Worm (Caenorhabditis elegans) whole organism, L1 larva: ENCODE data around the gene cnc-9.
A peak's percentile ranks its signal among the peaks of the same experiment; 100 is the strongest.

Source experiments
- C16A3.4 ChIP-seq: fragments of 150-350 bp; optimal IDR thresholded peaks from 2 replicates; lab custom pipeline; 2014; ENCODE audit warnings: missing biosample characterization, missing genetic modification characterization
- Y116A8C.19 ChIP-seq: sonication (generic microtip); optimal IDR thresholded peaks from 2 replicates; lab custom pipeline; 2016; ENCODE audit warnings: missing compliant biosample characterization, missing genetic modification characterization, borderline replicate concordance
- aha-1 ChIP-seq: fragments of 150-350 bp; optimal IDR thresholded peaks from 2 replicates; lab custom pipeline; 2014; ENCODE audit warnings: missing biosample characterization, missing genetic modification characterization
- alr-1 ChIP-seq: fragments of 200-800 bp; sonication (Bioruptor generic); optimal IDR thresholded peaks from 2 replicates; lab custom pipeline; 2018; ENCODE audit warnings: borderline replicate concordance, mild to moderate bottlenecking, missing genetic modification characterization, missing compliant biosample characterization
- ama-1 ChIP-seq: fragments of 150-350 bp; optimal IDR thresholded peaks from 2 replicates; lab custom pipeline; 2014
- blmp-1 ChIP-seq: fragments of 150-350 bp; optimal IDR thresholded peaks from 2 replicates; lab custom pipeline; 2014; ENCODE audit warnings: missing biosample characterization, missing genetic modification characterization
- ceh-63 ChIP-seq: fragments of 200-800 bp; sonication (Bioruptor generic); optimal IDR thresholded peaks from 2 replicates; lab custom pipeline; 2018; ENCODE audit warnings: mild to moderate bottlenecking, missing genetic modification characterization, missing compliant biosample characterization
- ceh-8 ChIP-seq: fragments of 200-800 bp; sonication (Bioruptor generic); optimal IDR thresholded peaks from 2 replicates; lab custom pipeline; 2018; ENCODE audit warnings: mild to moderate bottlenecking, missing genetic modification characterization, moderate library complexity, missing compliant biosample characterization
- ceh-88 ChIP-seq: fragments of 200-800 bp; sonication (Bioruptor generic); IDR thresholded peaks from 2 replicates; pipeline ENCODE4 v1.3.6; 2022; ENCODE audit warnings: missing genetic modification characterization, missing compliant biosample characterization
- dpl-1 ChIP-seq, 3 experiments: fragments of 150-350 bp in 2 of 3; sonication (generic microtip) in 1 of 3; optimal IDR thresholded peaks; 2 replicates each; lab custom pipeline; 2014 to 2017; ENCODE audit warnings: missing biosample characterization in 3 of 3, missing genetic modification characterization in 3 of 3, missing genetic modification reagents in 3 of 3
- efl-1 ChIP-seq, 4 experiments: fragments of 150-350 bp; optimal IDR thresholded peaks in 3 of 4; peaks in 1 of 4; 1 replicate in 1 of 4; 2 replicates in 3 of 4; lab custom pipeline; 2014; ENCODE audit warnings: missing biosample characterization in 2 of 4, missing genetic modification characterization in 2 of 4, missing genetic modification reagents in 2 of 4
- efl-3 ChIP-seq: fragments of 200-800 bp; sonication (Bioruptor generic); optimal IDR thresholded peaks from 2 replicates; lab custom pipeline; 2018; ENCODE audit warnings: mild to moderate bottlenecking, missing genetic modification characterization, missing compliant biosample characterization
- elt-3 ChIP-seq, 6 experiments: fragments of 150-350 bp in 1 of 6; sonication (generic microtip); optimal IDR thresholded peaks; 2 replicates each; lab custom pipeline; 2017 to 2018; ENCODE audit warnings: missing biosample characterization in 6 of 6, missing genetic modification characterization in 6 of 6, inconsistent platforms in 1 of 6
- fkh-10 ChIP-seq: sonication (generic microtip); optimal IDR thresholded peaks from 2 replicates; lab custom pipeline; 2017; ENCODE audit warnings: missing biosample characterization, missing genetic modification reagents, missing genetic modification characterization
- fkh-8 ChIP-seq: sonication (generic microtip); optimal IDR thresholded peaks from 2 replicates; lab custom pipeline; 2016; ENCODE audit warnings: mild to moderate bottlenecking, missing genetic modification characterization, missing compliant biosample characterization
- fos-1 ChIP-seq: fragments of 150-350 bp; optimal IDR thresholded peaks from 2 replicates; lab custom pipeline; 2014; ENCODE audit warnings: missing biosample characterization, missing genetic modification characterization
- grh-1 ChIP-seq: fragments of 200-800 bp; sonication (Bioruptor generic); IDR thresholded peaks from 2 replicates; pipeline ENCODE4 v1.3.6; 2022; ENCODE audit warnings: missing genetic modification reagents, missing genetic modification characterization, missing compliant biosample characterization
- hlh-17 ChIP-seq: fragments of 200-800 bp; sonication (Bioruptor generic); optimal IDR thresholded peaks from 2 replicates; lab custom pipeline; 2018; ENCODE audit warnings: missing genetic modification characterization, mild to moderate bottlenecking, missing compliant biosample characterization, moderate library complexity, borderline replicate concordance
- hlh-4 ChIP-seq: sonication (generic microtip); optimal IDR thresholded peaks from 2 replicates; lab custom pipeline; 2016; ENCODE audit warnings: mild to moderate bottlenecking, missing genetic modification characterization, missing compliant biosample characterization
- jun-1 ChIP-seq: fragments of 150-350 bp; optimal IDR thresholded peaks from 2 replicates; lab custom pipeline; 2014; ENCODE audit warnings: missing biosample characterization, missing genetic modification reagents, missing genetic modification characterization
- lin-14 ChIP-seq: fragments of 200-800 bp; sonication (Bioruptor generic); optimal IDR thresholded peaks from 2 replicates; lab custom pipeline; 2018; ENCODE audit warnings: mild to moderate bottlenecking, missing genetic modification characterization, moderate library complexity, missing compliant biosample characterization
- lin-35 ChIP-seq, 2 experiments: fragments of 150-350 bp; optimal IDR thresholded peaks; 2 replicates each; lab custom pipeline; 2014; ENCODE audit warnings: missing biosample characterization in 2 of 2, missing genetic modification characterization in 2 of 2, missing genetic modification reagents in 2 of 2
- lir-3 ChIP-seq: sonication (generic microtip); optimal IDR thresholded peaks from 2 replicates; lab custom pipeline; 2016; ENCODE audit warnings: mild to moderate bottlenecking, missing genetic modification characterization, moderate library complexity, missing compliant biosample characterization; ENCODE audit not compliant: poor library complexity
- lsy-2 ChIP-seq, 2 experiments: fragments of 150-350 bp; optimal IDR thresholded peaks; 2 replicates each; lab custom pipeline; 2014; ENCODE audit warnings: missing biosample characterization in 2 of 2, missing genetic modification characterization in 2 of 2
- mdl-1 ChIP-seq, 2 experiments: fragments of 150-350 bp; optimal IDR thresholded peaks; 2 replicates each; lab custom pipeline; 2014 to 2017; ENCODE audit warnings: missing biosample characterization in 2 of 2, missing genetic modification characterization in 2 of 2, inconsistent platforms in 1 of 2
- nhr-19 ChIP-seq: fragments of 200-800 bp; sonication (Bioruptor generic); conservative IDR thresholded peaks from 2 replicates; pipeline ENCODE4 v1.3.6; 2022; ENCODE audit warnings: missing genetic modification characterization, missing compliant biosample characterization
- nhr-20 ChIP-seq: sonication (generic microtip); optimal IDR thresholded peaks from 2 replicates; lab custom pipeline; 2016; ENCODE audit warnings: mild to moderate bottlenecking, missing genetic modification characterization, missing compliant biosample characterization
- nhr-237 ChIP-seq: fragments of 150-350 bp; optimal IDR thresholded peaks from 2 replicates; lab custom pipeline; 2014; ENCODE audit warnings: missing biosample characterization, missing genetic modification characterization
- nhr-47 ChIP-seq: sonication (generic microtip); optimal IDR thresholded peaks from 2 replicates; lab custom pipeline; 2016; ENCODE audit warnings: mild to moderate bottlenecking, missing genetic modification characterization, moderate library complexity, missing compliant biosample characterization
- nhr-71 ChIP-seq: sonication (generic microtip); optimal IDR thresholded peaks from 2 replicates; lab custom pipeline; 2016; ENCODE audit warnings: mild to moderate bottlenecking, missing genetic modification characterization, moderate library complexity, missing compliant biosample characterization
- nhr-76 ChIP-seq: sonication (generic microtip); optimal IDR thresholded peaks from 2 replicates; lab custom pipeline; 2017; ENCODE audit warnings: missing biosample characterization, missing genetic modification characterization
- nhr-84 ChIP-seq: sonication (generic microtip); optimal IDR thresholded peaks from 2 replicates; lab custom pipeline; 2017; ENCODE audit warnings: missing biosample characterization, missing genetic modification characterization
- nhr-85 ChIP-seq: sonication (generic microtip); peaks from one replicate; lab custom pipeline; 2016; ENCODE audit warnings: missing genetic modification characterization, inconsistent platforms, missing compliant biosample characterization
- nhr-90 ChIP-seq: sonication (generic microtip); optimal IDR thresholded peaks from 2 replicates; lab custom pipeline; 2016; ENCODE audit warnings: mild to moderate bottlenecking, missing genetic modification characterization, missing compliant biosample characterization; ENCODE audit not compliant: poor library complexity
- pag-3 ChIP-seq: sonication (generic microtip); optimal IDR thresholded peaks from 2 replicates; lab custom pipeline; 2017; ENCODE audit warnings: missing genetic modification characterization, mild to moderate bottlenecking, missing compliant biosample characterization, antibody characterized with exemption, borderline replicate concordance; ENCODE audit not compliant: insufficient read depth
- skn-1 ChIP-seq: fragments of 150-350 bp; optimal IDR thresholded peaks from 2 replicates; lab custom pipeline; 2014; ENCODE audit warnings: missing biosample characterization, missing genetic modification characterization
- snpc-4 ChIP-seq: fragments of 150-350 bp; optimal IDR thresholded peaks from 2 replicates; lab custom pipeline; 2014; ENCODE audit warnings: missing biosample characterization, missing genetic modification characterization
- snu-23 ChIP-seq: sonication (generic microtip); optimal IDR thresholded peaks from 2 replicates; lab custom pipeline; 2016; ENCODE audit warnings: missing genetic modification characterization, missing compliant biosample characterization
- sox-4 ChIP-seq: sonication (generic microtip); optimal IDR thresholded peaks from 2 replicates; lab custom pipeline; 2016; ENCODE audit warnings: missing genetic modification characterization, missing compliant biosample characterization
- sptf-1 ChIP-seq: fragments of 150-350 bp; optimal IDR thresholded peaks from 2 replicates; lab custom pipeline; 2014; ENCODE audit warnings: missing biosample characterization, missing genetic modification characterization
- swsn-7 ChIP-seq: sonication (generic microtip); optimal IDR thresholded peaks from 2 replicates; lab custom pipeline; 2016; ENCODE audit warnings: missing genetic modification characterization, missing compliant biosample characterization
- tbx-2 ChIP-seq: sonication (generic microtip); optimal IDR thresholded peaks from 2 replicates; lab custom pipeline; 2016; ENCODE audit warnings: missing genetic modification characterization, missing compliant biosample characterization
- tlp-1 ChIP-seq: fragments of 150-350 bp; optimal IDR thresholded peaks from 2 replicates; lab custom pipeline; 2014; ENCODE audit warnings: missing biosample characterization, missing genetic modification characterization
- unc-130 ChIP-seq: fragments of 150-350 bp; optimal IDR thresholded peaks from 2 replicates; lab custom pipeline; 2017; ENCODE audit warnings: missing biosample characterization, missing genetic modification characterization, inconsistent platforms
- unc-30 ChIP-seq: sonication (generic microtip); optimal IDR thresholded peaks from 2 replicates; lab custom pipeline; 2017; ENCODE audit warnings: missing biosample characterization, missing genetic modification characterization
- unc-62 ChIP-seq: fragments of 150-350 bp; optimal IDR thresholded peaks from 2 replicates; lab custom pipeline; 2014; ENCODE audit warnings: missing biosample characterization, missing genetic modification reagents, missing genetic modification characterization
- vab-15 ChIP-seq: sonication (generic microtip); optimal IDR thresholded peaks from 2 replicates; lab custom pipeline; 2017; ENCODE audit warnings: missing genotype, mild to moderate bottlenecking, missing genetic modification characterization, missing compliant biosample characterization
- ztf-11 ChIP-seq, 2 experiments: sonication (generic microtip); optimal IDR thresholded peaks; 2 replicates each; lab custom pipeline; 2016 to 2017; ENCODE audit warnings: missing genetic modification characterization in 2 of 2, missing biosample characterization in 1 of 2, missing compliant biosample characterization in 1 of 2
- ztf-4 ChIP-seq: fragments of 150-350 bp; optimal IDR thresholded peaks from 2 replicates; lab custom pipeline; 2014; ENCODE audit warnings: missing biosample characterization, missing genetic modification characterization

cnc-9 gene

DNA sequence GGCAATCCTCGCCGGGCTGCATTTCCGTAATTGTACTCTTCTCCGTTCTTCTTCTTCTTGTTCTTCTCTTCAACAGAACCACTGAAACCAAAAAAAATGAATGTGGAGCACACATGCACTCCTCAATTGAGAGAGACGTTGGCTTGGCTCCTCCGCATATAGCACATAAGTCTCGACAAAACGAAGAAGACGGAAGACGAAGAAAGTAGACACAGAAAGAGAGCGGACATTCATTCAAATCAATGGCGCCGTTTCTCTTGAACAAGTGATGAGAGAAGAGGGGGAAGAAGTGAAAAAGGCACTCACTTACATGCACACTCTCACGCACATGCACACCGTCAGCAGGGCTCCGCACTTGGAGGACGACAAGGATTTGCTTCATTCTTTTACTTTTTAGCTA, 37.5 kb upstream of the cnc-9 start, which contains the start of gene F25E5.9 (continued):
- TF ChIP-seq nhr-47 (no peak), nhr-20 (tag; lab: Kevin White, UChicago) (no peak), unc-130 (tag; lab: Kevin White, UChicago) (no peak), fkh-8 (tag; lab: Kevin White, UChicago) (peak; percentile 29), ztf-11 (tag; optimal IDR thresholded peaks at IDR 0.05; lab: Kevin White, UChicago) (no peak), sox-4 (tag; lab: Kevin White, UChicago) (no peak), lsy-2 (tag; optimal IDR thresholded peaks at IDR 0.05; lab: Kevin White, UChicago) (peak in 1 of 2 experiments; percentile 27), efl-3 (GFP tag; lab: Kevin White, UChicago) (no peak), lir-3 (tag; lab: Kevin White, UChicago) (no peak), tlp-1 (tag; lab: Kevin White, UChicago) (no peak), nhr-85 (tag; lab: Kevin White, UChicago) (no peak), nhr-71 (tag; lab: Kevin White, UChicago) (no peak), nhr-76 (tag; lab: Kevin White, UChicago) (no peak), unc-30 (tag; lab: Kevin White, UChicago) (no peak), ceh-63 (no peak), nhr-237 (no peak), grh-1 (GFP tag; lab: Robert Waterston, UW) (no peak)

DNA sequence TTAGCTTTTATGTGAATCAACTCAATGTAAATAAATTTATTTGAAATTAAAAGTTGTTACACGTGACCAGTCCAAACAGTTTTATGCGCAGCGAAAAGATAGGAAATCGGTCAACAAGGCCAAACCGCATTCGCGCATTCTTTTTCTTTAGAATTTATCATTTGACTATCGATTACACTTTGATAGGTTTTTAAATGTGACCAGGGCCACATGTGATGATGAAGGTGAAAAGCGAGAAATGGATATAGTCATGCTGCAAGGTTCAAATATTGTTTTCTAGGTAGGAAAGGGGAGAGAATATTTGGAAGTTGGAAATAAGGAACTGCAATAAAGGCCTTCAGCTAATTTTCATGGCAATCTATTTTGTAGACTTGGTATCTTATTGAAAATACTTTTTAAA, 36.9 kb upstream of the cnc-9 start:
- TF ChIP-seq hlh-4 (tag; lab: Kevin White, UChicago): no peak
- peak; percentile 72 for TF ChIP-seq unc-130 (tag; lab: Kevin White, UChicago)
- TF ChIP-seq sptf-1: no peak
- no peak for TF ChIP-seq ceh-8
- TF ChIP-seq fos-1: no peak
- peak; percentile 87 for TF ChIP-seq ama-1
- TF ChIP-seq grh-1 (GFP tag; lab: Robert Waterston, UW): peak; percentile 64
- peak; percentile 32 for TF ChIP-seq C16A3.4 (tag; lab: Kevin White, UChicago)
- TF ChIP-seq mdl-1 (tag; optimal IDR thresholded peaks at IDR 0.05; lab: Kevin White, UChicago): peak in 1 of 2 experiments; percentile 79
- TF ChIP-seq tbx-2: peak; percentile 65
- no peak for TF ChIP-seq Y116A8C.19 (tag; lab: Kevin White, UChicago)
- TF ChIP-seq aha-1: no peak
- peak in 1 of 2 experiments; percentile 14 for TF ChIP-seq efl-1 (optimal IDR thresholded peaks at IDR 0.05; lab: Kevin White, UChicago)
- TF ChIP-seq efl-1 (GFP tag; optimal IDR thresholded peaks at IDR 0.05 in 1 of 2; lab: Kevin White, UChicago): peak in 1 of 2 experiments; percentile 1
- peak in 2 of 3 experiments; percentile 20 to 31 for TF ChIP-seq dpl-1 (GFP tag; optimal IDR thresholded peaks at IDR 0.05; lab: Kevin White, UChicago)
- no peak for TF ChIP-seq jun-1 (tag; lab: Kevin White, UChicago)
- peak in 4 of 6 experiments; percentile 0 to 97 (median 50) for TF ChIP-seq elt-3 (tag; optimal IDR thresholded peaks at IDR 0.05; lab: Kevin White, UChicago)
- peak; percentile 67 for TF ChIP-seq ztf-4 (tag; lab: Kevin White, UChicago)
- TF ChIP-seq nhr-19 (GFP tag; lab: Robert Waterston, UW): peak; percentile 79
- TF ChIP-seq nhr-90 (tag; lab: Kevin White, UChicago): peak; percentile 77
- no peak for TF ChIP-seq nhr-84 (tag; lab: Kevin White, UChicago)
- TF ChIP-seq unc-62: no peak
- no peak for TF ChIP-seq alr-1 (tag; lab: Kevin White, UChicago)
- TF ChIP-seq lin-14 (GFP tag; lab: Kevin White, UChicago): peak; percentile 71
- peak; percentile 80 for TF ChIP-seq nhr-71 (tag; lab: Kevin White, UChicago)
- TF ChIP-seq pag-3 (tag; lab: Kevin White, UChicago): no peak
- TF ChIP-seq swsn-7: peak; percentile 4
- peak; percentile 80 for TF ChIP-seq nhr-20 (tag; lab: Kevin White, UChicago)
- TF ChIP-seq snu-23: peak; percentile 74
- no peak for TF ChIP-seq hlh-17
- TF ChIP-seq skn-1 (tag; lab: Kevin White, UChicago): peak; percentile 54
- TF ChIP-seq vab-15 (tag; lab: Kevin White, UChicago): peak; percentile 21
- TF ChIP-seq snpc-4 (tag; lab: Kevin White, UChicago): no peak
- TF ChIP-seq nhr-85 (tag; lab: Kevin White, UChicago): peak; percentile 93
- no peak for TF ChIP-seq efl-3 (GFP tag; lab: Kevin White, UChicago)
- TF ChIP-seq nhr-47: peak; percentile 57
- no peak; the same call in 1 of the 2 replicates for TF ChIP-seq ceh-88 (GFP tag; lab: Robert Waterston, UW)
- no peak for TF ChIP-seq fkh-10 (GFP tag; lab: Kevin White, UChicago)
- TF ChIP-seq blmp-1: peak; percentile 94
- peak in 1 of 2 experiments; percentile 84 for TF ChIP-seq lin-35 (GFP tag; optimal IDR thresholded peaks at IDR 0.05; lab: Kevin White, UChicago)
